Fruit fly (Drosophila melanogaster) whole organism, prepupa: ENCODE data around the gene CycE.

Source experiments
- CG11294 ChIP-seq: fragments of 200-800 bp; sonication (Bioruptor generic); IDR thresholded peaks from 2 replicates; pipeline ENCODE4 v1.3.6; 2022; ENCODE audit warnings: missing biosample characterization, missing genetic modification characterization
- CG3032 ChIP-seq: fragments of 200-800 bp; optimal IDR thresholded peaks from 2 replicates; lab custom pipeline; 2019; ENCODE audit warnings: missing biosample characterization, mild to moderate bottlenecking, missing genetic modification characterization, moderate library complexity
- CG34406 ChIP-seq: fragments of 200-800 bp; sonication (Bioruptor generic); optimal IDR thresholded peaks from 3 replicates; lab custom pipeline; 2016; ENCODE audit warnings: missing biosample characterization, missing genetic modification characterization
- CG6808 ChIP-seq: fragments of 200-800 bp; sonication (Bioruptor generic); optimal IDR thresholded peaks from 3 replicates; lab custom pipeline; 2017; ENCODE audit warnings: missing biosample characterization, missing genetic modification characterization, mild to moderate bottlenecking, moderate library complexity, missing genetic modification reagents
- Eip75B ChIP-seq: fragments of 200-800 bp; sonication (Bioruptor generic); optimal IDR thresholded peaks from 3 replicates; lab custom pipeline; 2016; ENCODE audit warnings: missing biosample characterization, missing genetic modification characterization
- Eip93F ChIP-seq: fragments of 200-800 bp; sonication (Bioruptor generic); optimal IDR thresholded peaks from 2 replicates; lab custom pipeline; 2016; ENCODE audit warnings: missing biosample characterization, mild to moderate bottlenecking, missing genetic modification characterization
- Sox102F ChIP-seq: fragments of 200-800 bp; sonication (Bioruptor generic); optimal IDR thresholded peaks from 2 replicates; lab custom pipeline; 2016; ENCODE audit warnings: missing biosample characterization, mild to moderate bottlenecking, missing genetic modification characterization
- fd85E ChIP-seq: fragments of 200-800 bp; sonication (Bioruptor generic); optimal IDR thresholded peaks from 3 replicates; lab custom pipeline; 2016; ENCODE audit warnings: missing biosample characterization, missing genetic modification characterization
- spab ChIP-seq: fragments of 200-800 bp; sonication (Bioruptor generic); optimal IDR thresholded peaks from 2 replicates; lab custom pipeline; 2017; ENCODE audit warnings: missing biosample characterization, mild to moderate bottlenecking, missing genetic modification characterization, missing genetic modification reagents

DNA sequence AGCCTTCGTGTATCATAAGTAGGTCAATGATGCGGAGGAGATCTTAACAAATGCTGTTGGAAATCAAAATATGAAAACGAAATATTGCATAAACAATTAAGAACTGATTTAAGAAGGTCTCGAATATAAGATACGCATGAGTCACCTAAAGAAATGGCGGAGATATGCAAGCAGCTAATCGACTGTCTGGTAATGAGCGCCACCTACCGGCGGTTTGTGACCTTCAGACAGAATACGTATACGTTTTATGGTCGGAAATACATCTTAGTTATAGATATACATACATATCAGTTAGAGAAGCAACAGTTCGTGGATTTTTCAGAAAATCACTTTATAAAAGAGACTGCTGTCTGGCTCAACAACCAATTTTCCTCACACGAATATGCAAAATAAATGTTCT lies 35.0 kb upstream of the CycE start:
- TF ChIP-seq spab (GFP tag; lab: Kevin White, UChicago) (no peak), fd85E (GFP tag; lab: Kevin White, UChicago) (no peak), Sox102F (no peak), CG3032 (tag; lab: Kevin White, UChicago) (no peak), CG11294 (GFP tag; lab: Robert Waterston, UW) (no peak), CG6808 (GFP tag; lab: Kevin White, UChicago) (no peak), Eip75B (no peak), CG34406 (GFP tag; lab: Kevin White, UChicago) (no peak), Eip93F (no peak)
